ENCODE assay signal across 2 worm cellular contexts in the genomic region with DNA sequence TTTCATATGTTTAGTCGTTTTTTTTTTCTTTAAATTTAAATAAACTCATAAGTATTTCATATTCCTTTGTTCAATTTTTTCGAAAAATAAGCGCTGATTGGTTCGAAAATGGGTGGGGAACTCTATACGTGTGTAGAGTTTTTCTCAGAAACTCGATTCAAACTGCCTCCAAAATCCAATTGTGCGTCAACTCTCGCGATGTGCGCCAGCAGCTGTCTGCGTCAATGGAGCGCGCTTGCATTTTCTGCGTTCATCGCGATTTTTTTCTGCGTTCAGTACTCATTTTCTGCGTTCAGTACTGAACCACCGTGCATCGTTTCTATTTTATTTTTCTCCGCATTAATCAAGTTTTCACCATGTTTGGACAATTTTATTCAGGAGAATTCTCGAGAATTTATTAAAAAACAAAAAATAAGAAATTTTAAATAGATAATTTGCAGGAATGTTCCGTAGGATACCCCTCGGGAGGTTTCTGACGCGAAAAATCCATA.
TF ChIP-seq lines count a peak whose summit lies in the region.

Gene eelo-2 (plus strand): TSS at position 441 of the 491 bp plus-strand sequence.

TF ChIP-seq in whole organism, L4 larva, 104 proteins besides CTCF, POLR2A, EP300 and RAD21 (continued from another document):
- TF ChIP-seq daf-12 (tag; optimal IDR thresholded peaks at IDR 0.05; lab: Kevin White, UChicago) (no peak), skn-1 (tag; optimal IDR thresholded peaks at IDR 0.05; lab: Kevin White, UChicago) (no peak), F49E8.2 (tag; optimal IDR thresholded peaks at IDR 0.05; lab: Kevin White, UChicago; ENCODE audit: borderline replicate concordance) (peak; percentile 96), ceh-82 (tag; optimal IDR thresholded peaks at IDR 0.05; lab: Kevin White, UChicago) (peak; percentile 62), nhr-48 (tag; optimal IDR thresholded peaks at IDR 0.05; lab: Kevin White, UChicago) (peak; percentile 97), D1046.2 (GFP tag; IDR thresholded peaks at IDR 0.05; lab: Robert Waterston, UW) (peak; percentile 89), hmg-1.1 (GFP tag; IDR thresholded peaks at IDR 0.05; lab: Robert Waterston, UW) (peak; percentile 97), cey-2 (tag; optimal IDR thresholded peaks at IDR 0.05; lab: Kevin White, UChicago; ENCODE audit: borderline replicate concordance, insufficient read depth) (peak; percentile 1), ceh-32 (tag; optimal IDR thresholded peaks at IDR 0.05; lab: Kevin White, UChicago; ENCODE audit: poor library complexity) (peak; percentile 75), snpc-1.2 (GFP tag; IDR thresholded peaks at IDR 0.05; lab: Robert Waterston, UW) (peak; percentile 99), ceh-28 (tag; optimal IDR thresholded peaks at IDR 0.05; lab: Kevin White, UChicago) (no peak), php-3 (GFP tag; IDR thresholded peaks at IDR 0.05; lab: Robert Waterston, UW) (peak; percentile 89), ceh-44 (GFP tag; IDR thresholded peaks at IDR 0.05; lab: Robert Waterston, UW) (peak; percentile 87), unc-62 (GFP tag; optimal IDR thresholded peaks at IDR 0.05 in 1 of 2; lab: Kevin White, UChicago) (peak in 1 of 2 experiments; percentile 99), unc-62 (tag; optimal IDR thresholded peaks at IDR 0.05; lab: Kevin White, UChicago) (no peak), F10B5.3 (tag; optimal IDR thresholded peaks at IDR 0.05; lab: Kevin White, UChicago) (peak; percentile 93), Y5F2A.4 (GFP tag; optimal IDR thresholded peaks at IDR 0.05; lab: Kevin White, UChicago) (peak; percentile 78), pqm-1 (tag; optimal IDR thresholded peaks at IDR 0.05; lab: Kevin White, UChicago) (peak; percentile 63), snpc-4 (tag; optimal IDR thresholded peaks at IDR 0.05; lab: Kevin White, UChicago) (peak; percentile 34), fkh-10 (GFP tag; optimal IDR thresholded peaks at IDR 0.05; lab: Kevin White, UChicago) (peak; percentile 97), lin-15B (tag; optimal IDR thresholded peaks at IDR 0.05; lab: Kevin White, UChicago) (peak; percentile 96), ztf-11 (tag; optimal IDR thresholded peaks at IDR 0.05; lab: Kevin White, UChicago) (no peak), aha-1 (tag; lab: Kevin White, UChicago) (peak; percentile 99), zfp-3 (GFP tag; conservative IDR thresholded peaks at IDR 0.05; lab: Robert Waterston, UW) (peak; percentile 97), tag-97 (GFP tag; IDR thresholded peaks at IDR 0.05; lab: Robert Waterston, UW) (no peak), dve-1 (tag; optimal IDR thresholded peaks at IDR 0.05; lab: Kevin White, UChicago; ENCODE audit: insufficient read depth) (peak; percentile 99), T20F7.1 (GFP tag; optimal IDR thresholded peaks at IDR 0.05; lab: Kevin White, UChicago) (no peak), dmd-6 (GFP tag; IDR thresholded peaks at IDR 0.05; lab: Robert Waterston, UW) (peak; percentile 97), ZK337.2 (GFP tag; IDR thresholded peaks at IDR 0.05; lab: Robert Waterston, UW) (peak; percentile 70; the same call in 1 of the 2 replicates), egl-43 (GFP tag; IDR thresholded peaks at IDR 0.05; lab: Robert Waterston, UW) (peak; percentile 90), pha-4 (GFP tag; IDR thresholded peaks at IDR 0.05; lab: Robert Waterston, UW) (peak; percentile 95), pha-4 (tag; optimal IDR thresholded peaks at IDR 0.05; lab: Kevin White, UChicago) (peak; percentile 6), unc-39 (tag; optimal IDR thresholded peaks at IDR 0.05; lab: Kevin White, UChicago) (no peak), F37D6.2 (tag; optimal IDR thresholded peaks at IDR 0.05; lab: Kevin White, UChicago) (peak; percentile 96), nhr-10 (tag; optimal IDR thresholded peaks at IDR 0.05; lab: Kevin White, UChicago) (peak; percentile 71), gei-8 (GFP tag; optimal IDR thresholded peaks at IDR 0.05; lab: Kevin White, UChicago) (no peak), R02D3.7 (tag; optimal IDR thresholded peaks at IDR 0.05; lab: Kevin White, UChicago) (no peak), nhr-25 (tag; optimal IDR thresholded peaks at IDR 0.05; lab: Kevin White, UChicago; ENCODE audit: borderline replicate concordance, insufficient read depth) (peak; percentile 96), madf-9 (GFP tag; conservative IDR thresholded peaks at IDR 0.05; lab: Robert Waterston, UW) (peak; percentile 92), jun-1 (tag; optimal IDR thresholded peaks at IDR 0.05; lab: Kevin White, UChicago) (peak; percentile 94), duxl-1 (tag; optimal IDR thresholded peaks at IDR 0.05; lab: Kevin White, UChicago; ENCODE audit: poor library complexity) (peak; percentile 96), egl-27 (tag; optimal IDR thresholded peaks at IDR 0.05; lab: Kevin White, UChicago) (peak; percentile 33), sdz-12 (GFP tag; optimal IDR thresholded peaks at IDR 0.05; lab: Kevin White, UChicago) (no peak), lin-13 (GFP tag; optimal IDR thresholded peaks at IDR 0.05; lab: Kevin White, UChicago) (peak; percentile 97), lim-7 (GFP tag; IDR thresholded peaks at IDR 0.05; lab: Robert Waterston, UW) (no peak), mdt-29 (GFP tag; IDR thresholded peaks at IDR 0.05; lab: Robert Waterston, UW) (peak; percentile 96), Y48G9A.11 (GFP tag; IDR thresholded peaks at IDR 0.05; lab: Robert Waterston, UW) (peak; percentile 75), F44E2.7 (GFP tag; IDR thresholded peaks at IDR 0.05; lab: Robert Waterston, UW) (peak; percentile 4; the same call in 1 of the 2 replicates), dmd-9 (GFP tag; IDR thresholded peaks at IDR 0.05; lab: Robert Waterston, UW) (peak; percentile 96), nhr-77 (tag; optimal IDR thresholded peaks at IDR 0.05; lab: Kevin White, UChicago) (peak; percentile 98), ceh-20 (GFP tag; IDR thresholded peaks at IDR 0.05; lab: Robert Waterston, UW) (peak; percentile 96), T26A8.4 (GFP tag; IDR thresholded peaks at IDR 0.05; lab: Robert Waterston, UW) (peak; percentile 98), hlh-11 (tag; optimal IDR thresholded peaks at IDR 0.05; lab: Kevin White, UChicago) (peak; percentile 97)

TF ChIP-seq in whole organism, late embryonic, 69 proteins besides CTCF, POLR2A, EP300 and RAD21 (continued from another document):
- TF ChIP-seq Y22D7AL.16 (tag; optimal IDR thresholded peaks at IDR 0.05; lab: Kevin White, UChicago) (peak; percentile 10), ceh-6 (GFP tag; optimal IDR thresholded peaks at IDR 0.05; lab: Kevin White, UChicago) (peak; percentile 53), fkh-6 (tag; optimal IDR thresholded peaks at IDR 0.05; lab: Kevin White, UChicago) (peak; percentile 9), ceh-19 (GFP tag; optimal IDR thresholded peaks at IDR 0.05; lab: Kevin White, UChicago) (peak; percentile 6), zip-5 (tag; optimal IDR thresholded peaks at IDR 0.05; lab: Kevin White, UChicago) (no peak), dve-1 (tag; optimal IDR thresholded peaks at IDR 0.05; lab: Kevin White, UChicago) (peak; percentile 88), eyg-1 (tag; optimal IDR thresholded peaks at IDR 0.05; lab: Kevin White, UChicago) (no peak), unc-55 (GFP tag; optimal IDR thresholded peaks at IDR 0.05; lab: Kevin White, UChicago) (peak; percentile 83), syd-9 (tag; optimal IDR thresholded peaks at IDR 0.05; lab: Kevin White, UChicago) (peak; percentile 22), ceh-31 (tag; optimal IDR thresholded peaks at IDR 0.05; lab: Kevin White, UChicago) (peak; percentile 86)
